Fruit fly (Drosophila melanogaster) whole organism, pupa: ENCODE results near the gene ball.

ENCODE experiments used
- CG10348 ChIP-seq: fragments of 200-800 bp; sonication (Bioruptor generic); IDR thresholded peaks from 2 replicates; pipeline ENCODE4 v1.3.6; 2022; ENCODE audit warnings: missing biosample characterization, missing genetic modification characterization
- CG12605 ChIP-seq: fragments of 200-800 bp; sonication (Bioruptor generic); IDR thresholded peaks from 2 replicates; pipeline ENCODE4 v1.3.6; 2022; ENCODE audit warnings: missing biosample characterization, missing genetic modification characterization
- CG13204 ChIP-seq: fragments of 200-800 bp; sonication (Bioruptor generic); optimal IDR thresholded peaks from 2 replicates; lab custom pipeline; 2018; ENCODE audit warnings: missing biosample characterization, mild to moderate bottlenecking, missing genetic modification characterization, moderate library complexity
- CG14655 ChIP-seq: fragments of 200-800 bp; sonication (Bioruptor generic); optimal IDR thresholded peaks from 3 replicates; lab custom pipeline; 2017; ENCODE audit warnings: mild to moderate bottlenecking, missing biosample characterization, missing genetic modification reagents, missing genetic modification characterization
- CG15710 ChIP-seq: fragments of 200-800 bp; sonication (Bioruptor generic); optimal IDR thresholded peaks from 2 replicates; lab custom pipeline; 2018; ENCODE audit warnings: missing biosample characterization, mild to moderate bottlenecking, missing genetic modification characterization, moderate library complexity
- CG17806 ChIP-seq: fragments of 200-800 bp; sonication (Bioruptor generic); optimal IDR thresholded peaks from 2 replicates; lab custom pipeline; 2018; ENCODE audit warnings: missing biosample characterization, mild to moderate bottlenecking, missing genetic modification characterization, moderate library complexity
- CG32121 ChIP-seq: fragments of 200-800 bp; sonication (Bioruptor generic); IDR thresholded peaks from 2 replicates; pipeline ENCODE4 v1.3.6; 2022; ENCODE audit warnings: missing biosample characterization, missing genetic modification characterization
- CG34367 ChIP-seq: fragments of 200-800 bp; sonication (Bioruptor generic); optimal IDR thresholded peaks from 2 replicates; lab custom pipeline; 2018; ENCODE audit warnings: missing biosample characterization, mild to moderate bottlenecking, missing genetic modification characterization
- CG4496 ChIP-seq: fragments of 200-800 bp; sonication (Bioruptor generic); IDR thresholded peaks from 3 replicates; pipeline ENCODE4 v1.3.6; 2022; ENCODE audit warnings: missing biosample characterization, missing genetic modification characterization
- CG8159 ChIP-seq: fragments of 200-800 bp; sonication (Bioruptor generic); optimal IDR thresholded peaks from 3 replicates; lab custom pipeline; 2018; ENCODE audit warnings: missing biosample characterization, mild to moderate bottlenecking, missing genetic modification characterization, moderate library complexity
- CG8301 ChIP-seq: fragments of 200-800 bp; sonication (Bioruptor generic); optimal IDR thresholded peaks from 2 replicates; lab custom pipeline; 2018; ENCODE audit warnings: missing biosample characterization, mild to moderate bottlenecking, missing genetic modification characterization
- CG9948 ChIP-seq: fragments of 200-800 bp; sonication (Bioruptor generic); optimal IDR thresholded peaks from 2 replicates; lab custom pipeline; 2018; ENCODE audit warnings: missing biosample characterization, mild to moderate bottlenecking, missing genetic modification characterization, moderate library complexity
- D1 ChIP-seq: fragments of 200-800 bp; sonication (Bioruptor generic); optimal IDR thresholded peaks from 2 replicates; lab custom pipeline; 2018; ENCODE audit warnings: missing biosample characterization, mild to moderate bottlenecking, missing genetic modification characterization, moderate library complexity
- EcR ChIP-seq: fragments of 200-800 bp; sonication (Bioruptor generic); optimal IDR thresholded peaks from 3 replicates; lab custom pipeline; 2019; ENCODE audit warnings: missing biosample characterization, missing genetic modification characterization, mild to moderate bottlenecking, moderate library complexity, missing genetic modification reagents
- Ets98B ChIP-seq: fragments of 200-800 bp; sonication (Bioruptor generic); IDR thresholded peaks from 2 replicates; pipeline ENCODE4 v1.3.6; 2022; ENCODE audit warnings: missing biosample characterization, missing genetic modification characterization
- Pif1A ChIP-seq: fragments of 200-800 bp; sonication (Bioruptor generic); optimal IDR thresholded peaks from 3 replicates; lab custom pipeline; 2016; ENCODE audit warnings: missing biosample characterization, missing genetic modification characterization
- Pif1B ChIP-seq: fragments of 200-800 bp; sonication (Bioruptor generic); optimal IDR thresholded peaks from 3 replicates; lab custom pipeline; 2016; ENCODE audit warnings: missing biosample characterization, missing genetic modification characterization
- Snoo ChIP-seq: fragments of 200-800 bp; sonication (Bioruptor generic); optimal IDR thresholded peaks from 3 replicates; lab custom pipeline; 2017; ENCODE audit warnings: missing biosample characterization, mild to moderate bottlenecking, missing genetic modification characterization, inconsistent platforms
- fd96Ca ChIP-seq: fragments of 200-800 bp; sonication (Bioruptor generic); IDR thresholded peaks from 3 replicates; pipeline ENCODE4 v1.3.6; 2022; ENCODE audit warnings: missing biosample characterization, missing genetic modification characterization
- gl ChIP-seq: fragments of 200-800 bp; sonication (Bioruptor generic); optimal IDR thresholded peaks from 2 replicates; lab custom pipeline; 2018; ENCODE audit warnings: missing biosample characterization, mild to moderate bottlenecking, missing genetic modification characterization
- rn ChIP-seq: fragments of 200-800 bp; sonication (Bioruptor generic); IDR thresholded peaks from 2 replicates; pipeline ENCODE4 v1.3.6; 2022; ENCODE audit warnings: missing biosample characterization, missing genetic modification characterization

ball gene

dm6 chr3R:26866577-26867456, at the start of gene ball, which contains the start of gene His2Av:
ball (minus strand) TSS chr3R:26866807.
His2Av (plus strand) TSS chr3R:26866929.
- TF ChIP-seq Ets98B (GFP tag; lab: Robert Waterston, UW), result peak; percentile 84
- TF ChIP-seq CG32121 (GFP tag; lab: Robert Waterston, UW), result peak; percentile 81
- peak; percentile 87 for TF ChIP-seq CG4496 (GFP tag; lab: Robert Waterston, UW)
- peak; percentile 43 for TF ChIP-seq CG34367 (tag; lab: Kevin White, UChicago)
- no peak for TF ChIP-seq CG14655
- peak; percentile 31 for TF ChIP-seq CG9948 (tag; lab: Kevin White, UChicago)
- TF ChIP-seq gl (tag; lab: Kevin White, UChicago), result peak; percentile 14
- no peak for TF ChIP-seq Pif1B (GFP tag; lab: Kevin White, UChicago)
- TF ChIP-seq CG8159 (tag; lab: Kevin White, UChicago), result peak; percentile 53
- peak; percentile 57 for TF ChIP-seq CG15710 (tag; lab: Kevin White, UChicago)
- no peak for TF ChIP-seq CG13204 (GFP tag; lab: Kevin White, UChicago)
- 0 out of 2 replicates have a peak, but pooled peaks have one; percentile 25 for TF ChIP-seq CG10348
- peak; percentile 49 for TF ChIP-seq Snoo (tag; lab: Kevin White, UChicago)
- TF ChIP-seq fd96Ca (GFP tag; lab: Robert Waterston, UW), result peak; percentile 88
- TF ChIP-seq CG8301, result peak; percentile 51
- peak; percentile 77 for TF ChIP-seq Pif1A (GFP tag; lab: Kevin White, UChicago)
- peak; percentile 42 for TF ChIP-seq CG17806
- peak; percentile 13 for TF ChIP-seq EcR (GFP tag; lab: Kevin White, UChicago)
- TF ChIP-seq rn, result peak; percentile 60
- TF ChIP-seq CG12605 (GFP tag; lab: Robert Waterston, UW), result peak; percentile 60; the same call in 1 of the 2 replicates
- TF ChIP-seq D1 (tag; lab: Kevin White, UChicago), result no peak

- TF ChIP-seq CG15710 (tag; lab: Kevin White, UChicago) (no peak), CG9948 (tag; lab: Kevin White, UChicago) (peak; percentile 36), CG14655 (no peak), EcR (GFP tag; lab: Kevin White, UChicago) (no peak), CG8159 (tag; lab: Kevin White, UChicago) (peak; percentile 31), rn (no peak), D1 (tag; lab: Kevin White, UChicago) (peak; percentile 61), CG4496 (GFP tag; lab: Robert Waterston, UW) (peak; percentile 78), fd96Ca (GFP tag; lab: Robert Waterston, UW) (no peak), CG17806 (peak; percentile 52), CG10348 (no peak), Pif1A (GFP tag; lab: Kevin White, UChicago) (no peak), Pif1B (GFP tag; lab: Kevin White, UChicago) (peak; percentile 23), Ets98B (GFP tag; lab: Robert Waterston, UW) (peak; percentile 86), gl (tag; lab: Kevin White, UChicago) (peak; percentile 9), CG13204 (GFP tag; lab: Kevin White, UChicago) (peak; percentile 57), Snoo (tag; lab: Kevin White, UChicago) (peak; percentile 16), CG34367 (tag; lab: Kevin White, UChicago) (no peak), CG12605 (GFP tag; lab: Robert Waterston, UW) (peak; percentile 73), CG32121 (GFP tag; lab: Robert Waterston, UW) (peak; percentile 59; the same call in 1 of the 2 replicates), CG8301 (peak; percentile 58)
Observed at dm6 chr3R:26915463-26915925, 48.9 kb upstream of the ball start, which contains the start of gene CG46339. CG46339 (plus strand) TSS chr3R:26915761.

- 0 out of 2 replicates have a peak, but pooled peaks have one; percentile 25 for TF ChIP-seq CG12605 (GFP tag; lab: Robert Waterston, UW)
- TF ChIP-seq Snoo (tag; lab: Kevin White, UChicago), result no peak
Observed at dm6 chr3R:26912615-26913014, 46.0 kb upstream of the ball start, which contains the start of gene Ets97D. Ets97D (minus strand) TSS chr3R:26912886.

dm6 chr3R:26908750-26909149, 42.1 kb upstream of the ball start:
- TF ChIP-seq CG34367 (tag; lab: Kevin White, UChicago) (no peak), CG17806 (no peak), CG8301 (no peak), CG14655 (no peak), Ets98B (GFP tag; lab: Robert Waterston, UW) (no peak), CG4496 (GFP tag; lab: Robert Waterston, UW) (no peak), CG15710 (tag; lab: Kevin White, UChicago) (no peak)

dm6 chr3R:26906711-26907510, 40.3 kb upstream of the ball start:
- TF ChIP-seq CG14655 (no peak), CG10348 (no peak), fd96Ca (GFP tag; lab: Robert Waterston, UW) (peak; percentile 39; the same call in 1 of the 3 replicates), CG15710 (tag; lab: Kevin White, UChicago) (no peak), CG32121 (GFP tag; lab: Robert Waterston, UW) (0 out of 2 replicates have a peak, but pooled peaks have one; percentile 13), D1 (tag; lab: Kevin White, UChicago) (no peak), EcR (GFP tag; lab: Kevin White, UChicago) (no peak), CG13204 (GFP tag; lab: Kevin White, UChicago) (no peak), CG4496 (GFP tag; lab: Robert Waterston, UW) (peak; percentile 16; the same call in 1 of the 3 replicates)
- TF ChIP-seq, all 21 proteins: peak for 3
